Fruit fly (Drosophila melanogaster) whole organism, pupa: ENCODE measurements around the gene Dredd.

Experiments
- CG10348 ChIP-seq: fragments of 200-800 bp; sonication (Bioruptor generic); IDR thresholded peaks from 2 replicates; pipeline ENCODE4 v1.3.6; 2022; ENCODE audit warnings: missing biosample characterization, missing genetic modification characterization
- CG12605 ChIP-seq: fragments of 200-800 bp; sonication (Bioruptor generic); IDR thresholded peaks from 2 replicates; pipeline ENCODE4 v1.3.6; 2022; ENCODE audit warnings: missing biosample characterization, missing genetic modification characterization
- CG13204 ChIP-seq: fragments of 200-800 bp; sonication (Bioruptor generic); optimal IDR thresholded peaks from 2 replicates; lab custom pipeline; 2018; ENCODE audit warnings: missing biosample characterization, mild to moderate bottlenecking, missing genetic modification characterization, moderate library complexity
- CG14655 ChIP-seq: fragments of 200-800 bp; sonication (Bioruptor generic); optimal IDR thresholded peaks from 3 replicates; lab custom pipeline; 2017; ENCODE audit warnings: mild to moderate bottlenecking, missing biosample characterization, missing genetic modification reagents, missing genetic modification characterization
- CG15710 ChIP-seq: fragments of 200-800 bp; sonication (Bioruptor generic); optimal IDR thresholded peaks from 2 replicates; lab custom pipeline; 2018; ENCODE audit warnings: missing biosample characterization, mild to moderate bottlenecking, missing genetic modification characterization, moderate library complexity
- CG17806 ChIP-seq: fragments of 200-800 bp; sonication (Bioruptor generic); optimal IDR thresholded peaks from 2 replicates; lab custom pipeline; 2018; ENCODE audit warnings: missing biosample characterization, mild to moderate bottlenecking, missing genetic modification characterization, moderate library complexity
- CG32121 ChIP-seq: fragments of 200-800 bp; sonication (Bioruptor generic); IDR thresholded peaks from 2 replicates; pipeline ENCODE4 v1.3.6; 2022; ENCODE audit warnings: missing biosample characterization, missing genetic modification characterization
- CG34367 ChIP-seq: fragments of 200-800 bp; sonication (Bioruptor generic); optimal IDR thresholded peaks from 2 replicates; lab custom pipeline; 2018; ENCODE audit warnings: missing biosample characterization, mild to moderate bottlenecking, missing genetic modification characterization
- CG4496 ChIP-seq: fragments of 200-800 bp; sonication (Bioruptor generic); IDR thresholded peaks from 3 replicates; pipeline ENCODE4 v1.3.6; 2022; ENCODE audit warnings: missing biosample characterization, missing genetic modification characterization
- CG8159 ChIP-seq: fragments of 200-800 bp; sonication (Bioruptor generic); optimal IDR thresholded peaks from 3 replicates; lab custom pipeline; 2018; ENCODE audit warnings: missing biosample characterization, mild to moderate bottlenecking, missing genetic modification characterization, moderate library complexity
- CG8301 ChIP-seq: fragments of 200-800 bp; sonication (Bioruptor generic); optimal IDR thresholded peaks from 2 replicates; lab custom pipeline; 2018; ENCODE audit warnings: missing biosample characterization, mild to moderate bottlenecking, missing genetic modification characterization
- CG9948 ChIP-seq: fragments of 200-800 bp; sonication (Bioruptor generic); optimal IDR thresholded peaks from 2 replicates; lab custom pipeline; 2018; ENCODE audit warnings: missing biosample characterization, mild to moderate bottlenecking, missing genetic modification characterization, moderate library complexity
- D1 ChIP-seq: fragments of 200-800 bp; sonication (Bioruptor generic); optimal IDR thresholded peaks from 2 replicates; lab custom pipeline; 2018; ENCODE audit warnings: missing biosample characterization, mild to moderate bottlenecking, missing genetic modification characterization, moderate library complexity
- EcR ChIP-seq: fragments of 200-800 bp; sonication (Bioruptor generic); optimal IDR thresholded peaks from 3 replicates; lab custom pipeline; 2019; ENCODE audit warnings: missing biosample characterization, missing genetic modification characterization, mild to moderate bottlenecking, moderate library complexity, missing genetic modification reagents
- Ets98B ChIP-seq: fragments of 200-800 bp; sonication (Bioruptor generic); IDR thresholded peaks from 2 replicates; pipeline ENCODE4 v1.3.6; 2022; ENCODE audit warnings: missing biosample characterization, missing genetic modification characterization
- Pif1A ChIP-seq: fragments of 200-800 bp; sonication (Bioruptor generic); optimal IDR thresholded peaks from 3 replicates; lab custom pipeline; 2016; ENCODE audit warnings: missing biosample characterization, missing genetic modification characterization
- Pif1B ChIP-seq: fragments of 200-800 bp; sonication (Bioruptor generic); optimal IDR thresholded peaks from 3 replicates; lab custom pipeline; 2016; ENCODE audit warnings: missing biosample characterization, missing genetic modification characterization
- Snoo ChIP-seq: fragments of 200-800 bp; sonication (Bioruptor generic); optimal IDR thresholded peaks from 3 replicates; lab custom pipeline; 2017; ENCODE audit warnings: missing biosample characterization, mild to moderate bottlenecking, missing genetic modification characterization, inconsistent platforms
- fd96Ca ChIP-seq: fragments of 200-800 bp; sonication (Bioruptor generic); IDR thresholded peaks from 3 replicates; pipeline ENCODE4 v1.3.6; 2022; ENCODE audit warnings: missing biosample characterization, missing genetic modification characterization
- gl ChIP-seq: fragments of 200-800 bp; sonication (Bioruptor generic); optimal IDR thresholded peaks from 2 replicates; lab custom pipeline; 2018; ENCODE audit warnings: missing biosample characterization, mild to moderate bottlenecking, missing genetic modification characterization
- rn ChIP-seq: fragments of 200-800 bp; sonication (Bioruptor generic); IDR thresholded peaks from 2 replicates; pipeline ENCODE4 v1.3.6; 2022; ENCODE audit warnings: missing biosample characterization, missing genetic modification characterization

Gene Dredd

DNA sequence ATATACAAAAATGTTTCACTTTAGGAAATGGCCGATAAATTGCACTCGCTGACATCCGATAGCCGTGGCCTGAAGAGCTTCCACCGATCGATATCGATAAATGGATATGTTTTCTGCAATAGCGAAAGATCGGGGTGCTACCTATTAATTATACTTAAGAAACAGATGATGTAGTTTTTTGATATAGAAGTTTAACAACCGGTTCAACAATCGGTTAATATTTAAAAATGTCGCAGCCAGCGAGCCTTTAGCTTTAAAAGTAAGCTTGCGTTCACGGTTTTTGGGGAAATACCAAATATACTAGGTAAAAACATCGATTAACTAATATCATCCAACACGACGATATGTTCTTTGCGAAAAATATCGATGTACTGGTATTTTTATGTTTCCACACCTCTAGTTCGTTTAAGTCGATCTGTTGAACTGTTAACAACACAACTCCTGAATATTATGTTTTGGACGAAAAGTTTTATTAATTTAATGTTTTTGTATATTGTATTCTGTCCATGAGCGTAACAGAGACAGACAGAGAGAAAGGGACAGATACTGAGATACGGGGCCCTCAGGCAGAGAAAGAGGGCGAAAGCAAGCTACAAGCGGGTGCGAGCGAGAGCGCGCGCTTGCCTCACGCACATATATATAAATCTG lies at the start of gene Dredd:
Gene Dredd (minus strand): TSS at position 51 of the 648 bp plus-strand sequence.
- TF ChIP-seq CG13204 (no peak), CG34367 (tag; lab: Kevin White, UChicago) (no peak), CG10348 (GFP tag; lab: Robert Waterston, UW) (no peak), Ets98B (no peak), CG4496 (GFP tag; lab: Robert Waterston, UW) (no peak), fd96Ca (GFP tag; lab: Robert Waterston, UW) (no peak), CG9948 (tag; lab: Kevin White, UChicago) (no peak), CG8159 (tag; lab: Kevin White, UChicago) (no peak), Pif1A (GFP tag; lab: Kevin White, UChicago) (no peak), CG14655 (GFP tag; lab: Kevin White, UChicago) (no peak), D1 (tag; lab: Kevin White, UChicago) (no peak)

- TF ChIP-seq Snoo (tag; lab: Kevin White, UChicago): no peak
- peak; percentile 15 for TF ChIP-seq CG15710 (tag; lab: Kevin White, UChicago)
- no peak; the same call in 2 of the 3 replicates for TF ChIP-seq fd96Ca (GFP tag; lab: Robert Waterston, UW)
- TF ChIP-seq CG17806 (tag; lab: Kevin White, UChicago): no peak
- TF ChIP-seq CG4496 (GFP tag; lab: Robert Waterston, UW): peak; percentile 62; the same call in 2 of the 3 replicates
- TF ChIP-seq Ets98B: peak; percentile 55; the same call in 1 of the 2 replicates
- no peak for TF ChIP-seq CG8301 (tag; lab: Kevin White, UChicago)
- no peak for TF ChIP-seq rn (GFP tag; lab: Robert Waterston, UW)
- no peak for TF ChIP-seq CG12605
- TF ChIP-seq Pif1A (GFP tag; lab: Kevin White, UChicago): peak; percentile 35
- peak; percentile 31 for TF ChIP-seq CG14655 (GFP tag; lab: Kevin White, UChicago)
- 0 out of 2 replicates have a peak, but pooled peaks have one; percentile 31 for TF ChIP-seq CG32121 (GFP tag; lab: Robert Waterston, UW)
- peak; percentile 12 for TF ChIP-seq CG9948 (tag; lab: Kevin White, UChicago)
Measured at dm6 chrX:678503-678902, 43.2 kb upstream of the Dredd start.

DNA sequence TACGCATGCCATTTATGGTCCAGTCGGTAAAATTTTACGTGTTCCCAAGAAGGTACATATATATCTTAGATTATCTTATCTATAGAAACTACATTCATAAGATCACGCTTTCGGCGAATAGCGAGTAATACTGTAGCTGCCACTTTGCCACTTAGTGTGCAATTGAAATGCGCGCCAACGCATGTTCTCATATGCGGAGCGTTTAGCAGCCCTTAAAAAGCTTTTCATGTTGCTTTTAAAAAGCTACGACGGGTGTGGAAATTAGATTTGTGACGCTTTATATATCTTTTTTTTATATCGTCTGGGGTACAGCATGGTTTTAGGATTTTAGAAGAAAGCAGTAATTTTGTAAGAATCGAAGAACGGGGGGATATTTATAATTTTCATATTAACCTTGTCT lies 22.7 kb upstream of the Dredd start:
- TF ChIP-seq fd96Ca (GFP tag; lab: Robert Waterston, UW): no peak
- no peak for TF ChIP-seq CG4496 (GFP tag; lab: Robert Waterston, UW)
- no peak for TF ChIP-seq Pif1A (GFP tag; lab: Kevin White, UChicago)
- no peak for TF ChIP-seq CG17806 (tag; lab: Kevin White, UChicago)
- TF ChIP-seq CG32121 (GFP tag; lab: Robert Waterston, UW): no peak
- no peak for TF ChIP-seq CG12605
- no peak for TF ChIP-seq CG8159 (tag; lab: Kevin White, UChicago)
- no peak for TF ChIP-seq CG14655 (GFP tag; lab: Kevin White, UChicago)
- TF ChIP-seq rn (GFP tag; lab: Robert Waterston, UW): no peak
- TF ChIP-seq CG8301 (tag; lab: Kevin White, UChicago): no peak
- no peak for TF ChIP-seq D1 (tag; lab: Kevin White, UChicago)
- TF ChIP-seq CG9948 (tag; lab: Kevin White, UChicago): no peak
- TF ChIP-seq Snoo (tag; lab: Kevin White, UChicago): no peak
- no peak for TF ChIP-seq CG34367 (tag; lab: Kevin White, UChicago)
- no peak for TF ChIP-seq gl (tag; lab: Kevin White, UChicago)
- no peak for TF ChIP-seq CG10348 (GFP tag; lab: Robert Waterston, UW)
- TF ChIP-seq EcR (GFP tag; lab: Kevin White, UChicago): no peak
- TF ChIP-seq Pif1B: no peak
- TF ChIP-seq Ets98B: no peak
- TF ChIP-seq CG15710 (tag; lab: Kevin White, UChicago): no peak

dm6 chrX:656380-656925 lies 21.1 kb upstream of the Dredd start:
- TF ChIP-seq D1 (tag; lab: Kevin White, UChicago): no peak
- no peak for TF ChIP-seq CG17806 (tag; lab: Kevin White, UChicago)
- no peak for TF ChIP-seq CG12605
- no peak for TF ChIP-seq CG9948 (tag; lab: Kevin White, UChicago)
- TF ChIP-seq Pif1B: no peak
- no peak for TF ChIP-seq CG4496 (GFP tag; lab: Robert Waterston, UW)
- no peak for TF ChIP-seq CG15710 (tag; lab: Kevin White, UChicago)
- TF ChIP-seq CG14655 (GFP tag; lab: Kevin White, UChicago): no peak
- no peak for TF ChIP-seq CG8301 (tag; lab: Kevin White, UChicago)
- no peak for TF ChIP-seq CG8159 (tag; lab: Kevin White, UChicago)
- TF ChIP-seq CG32121 (GFP tag; lab: Robert Waterston, UW): no peak
- no peak for TF ChIP-seq CG34367 (tag; lab: Kevin White, UChicago)
- no peak for TF ChIP-seq Ets98B
- TF ChIP-seq fd96Ca (GFP tag; lab: Robert Waterston, UW): no peak
- no peak for TF ChIP-seq CG10348 (GFP tag; lab: Robert Waterston, UW)
- no peak for TF ChIP-seq gl (tag; lab: Kevin White, UChicago)
- no peak for TF ChIP-seq EcR (GFP tag; lab: Kevin White, UChicago)
- no peak for TF ChIP-seq CG13204
- TF ChIP-seq Pif1A (GFP tag; lab: Kevin White, UChicago): no peak
- no peak for TF ChIP-seq Snoo (tag; lab: Kevin White, UChicago)
- TF ChIP-seq, all 21 proteins: peak for 0
